Fruit fly (Drosophila melanogaster): ENCODE results near the gene Adgf-A.
A peak's percentile ranks its signal among the peaks of the same experiment; 100 is the strongest.

Adgf-A gene

dm6 chr3L:17802107-17802506 lies 38.1 kb upstream of the Adgf-A start, which contains the start of gene NUCB1 (continued):
- TF ChIP-seq CG11085 (GFP tag; IDR thresholded peaks at IDR 0.05) (no peak), Gug (GFP tag; IDR thresholded peaks at IDR 0.05) (no peak), CG9215 (GFP tag; IDR thresholded peaks at IDR 0.05) (no peak), CG4617 (GFP tag; optimal IDR thresholded peaks at IDR 0.05; ENCODE audit: borderline replicate concordance) (peak; percentile 94), bcd (GFP tag; optimal IDR thresholded peaks at IDR 0.05) (peak; percentile 40), CG4404 (GFP tag; IDR thresholded peaks at IDR 0.05) (no peak), CG9727 (GFP tag; optimal IDR thresholded peaks at IDR 0.05) (peak; percentile 2), h (optimal IDR thresholded peaks at IDR 0.05) (no peak), CG10209 (GFP tag; optimal IDR thresholded peaks at IDR 0.05) (peak; percentile 36), dati (GFP tag; IDR thresholded peaks at IDR 0.05) (no peak), abd-A (tag; optimal IDR thresholded peaks at IDR 0.05) (no peak), Xbp1 (GFP tag; optimal IDR thresholded peaks at IDR 0.05) (peak; percentile 82), knrl (GFP tag; IDR thresholded peaks at IDR 0.05; ENCODE audit: partially characterized antibody) (peak; percentile 26; the same call in 1 of the 3 replicates), CG2202 (tag; optimal IDR thresholded peaks at IDR 0.05) (peak; percentile 26), Taf1 (GFP tag; IDR thresholded peaks at IDR 0.05) (no peak), CG14441 (GFP tag; IDR thresholded peaks at IDR 0.05) (no peak), CG17568 (GFP tag; optimal IDR thresholded peaks at IDR 0.05) (no peak), CG11398 (GFP tag; optimal IDR thresholded peaks at IDR 0.05) (no peak), CG7357 (GFP tag; IDR thresholded peaks at IDR 0.05) (no peak), Fer1 (GFP tag; optimal IDR thresholded peaks at IDR 0.05) (no peak), CG6272 (GFP tag; IDR thresholded peaks at IDR 0.05) (no peak), pum (GFP tag; optimal IDR thresholded peaks at IDR 0.05) (peak; percentile 5), Dek (tag; optimal IDR thresholded peaks at IDR 0.05) (no peak), Opbp (GFP tag; IDR thresholded peaks at IDR 0.05; ENCODE audit: partially characterized antibody) (peak; percentile 48; the same call in 1 of the 3 replicates), nau (GFP tag; optimal IDR thresholded peaks at IDR 0.05) (no peak), CG12769 (tag; optimal IDR thresholded peaks at IDR 0.05) (no peak), CG17361 (GFP tag; IDR thresholded peaks at IDR 0.05) (no peak), Trl (optimal IDR thresholded peaks at IDR 0.05) (no peak), Trl (GFP tag; optimal IDR thresholded peaks at IDR 0.05) (peak; percentile 36), Gsc (GFP tag; IDR thresholded peaks at IDR 0.05) (no peak), CG9876 (GFP tag; optimal IDR thresholded peaks at IDR 0.05) (no peak), fd96Cb (tag; optimal IDR thresholded peaks at IDR 0.05) (no peak), vnd (GFP tag; IDR thresholded peaks at IDR 0.05; ENCODE audit: partially characterized antibody) (no peak), Poxn (GFP tag; IDR thresholded peaks at IDR 0.05) (no peak; the same call in 1 of the 2 replicates), CG2129 (GFP tag; IDR thresholded peaks at IDR 0.05; ENCODE audit: partially characterized antibody) (no peak), CG10979 (tag; optimal IDR thresholded peaks at IDR 0.05) (peak; percentile 18), sisA (GFP tag; IDR thresholded peaks at IDR 0.05) (no peak), zen (tag; optimal IDR thresholded peaks at IDR 0.05) (peak; percentile 46), Dp (GFP tag; optimal IDR thresholded peaks at IDR 0.05) (peak; percentile 45), CG6689 (GFP tag; IDR thresholded peaks at IDR 0.05) (no peak), salm (tag; optimal IDR thresholded peaks at IDR 0.05) (no peak), Stat92E (GFP tag; optimal IDR thresholded peaks at IDR 0.05) (peak in 1 of 3 experiments; percentile 23), bsh (GFP tag; optimal IDR thresholded peaks at IDR 0.05) (peak in 1 of 2 experiments; percentile 32), mirr (GFP tag; optimal IDR thresholded peaks at IDR 0.05) (peak; percentile 33), HLH4C (GFP tag; IDR thresholded peaks at IDR 0.05; ENCODE audit: partially characterized antibody) (no peak), CG17359 (tag; optimal IDR thresholded peaks at IDR 0.05) (no peak), esg (GFP tag; conservative IDR thresholded peaks at IDR 0.05) (no peak), NK7.1 (GFP tag; optimal IDR thresholded peaks at IDR 0.05) (no peak), gsb (GFP tag; IDR thresholded peaks at IDR 0.05) (no peak), cas (GFP tag; IDR thresholded peaks at IDR 0.05) (no peak), CG1602 (GFP tag; optimal IDR thresholded peaks at IDR 0.05) (peak; percentile 20), CkIIα-i1 (GFP tag; IDR thresholded peaks at IDR 0.05) (no peak)

Data from whole organism, embryonic.